Worm (Caenorhabditis elegans) whole organism, mixed stage, embryonic: Measurements from ENCODE around the gene nspb-2.
A peak's percentile ranks its signal among the peaks of the same experiment; 100 is the strongest.

Experiments
- M03D4.4 ChIP-seq: sonication (generic microtip); optimal IDR thresholded peaks from 2 replicates; lab custom pipeline; 2017; ENCODE audit warnings: mild to moderate bottlenecking, missing genetic modification characterization, missing compliant biosample characterization
- bed-3 ChIP-seq: fragments of 200-800 bp; sonication (Bioruptor generic); optimal IDR thresholded peaks from 3 replicates; lab custom pipeline; 2018; ENCODE audit warnings: mild to moderate bottlenecking, missing genetic modification characterization, moderate library complexity, missing compliant biosample characterization
- blmp-1 ChIP-seq: fragments of 150-350 bp; optimal IDR thresholded peaks from 2 replicates; lab custom pipeline; 2014; ENCODE audit warnings: missing biosample characterization, missing genetic modification characterization
- ceh-39 ChIP-seq: fragments of 150-350 bp; optimal IDR thresholded peaks from 2 replicates; lab custom pipeline; 2014; ENCODE audit warnings: missing biosample characterization, missing genetic modification characterization
- ceh-83 ChIP-seq: fragments of 200-800 bp; sonication (Bioruptor generic); optimal IDR thresholded peaks from 2 replicates; lab custom pipeline; 2018; ENCODE audit warnings: mild to moderate bottlenecking, missing genetic modification characterization, missing compliant biosample characterization
- ces-1 ChIP-seq: fragments of 150-350 bp; optimal IDR thresholded peaks from 2 replicates; lab custom pipeline; 2014; ENCODE audit warnings: missing biosample characterization, missing genetic modification reagents, missing genetic modification characterization
- cnd-1 ChIP-seq: fragments of 200-800 bp; sonication (Bioruptor generic); optimal IDR thresholded peaks from 2 replicates; lab custom pipeline; 2018; ENCODE audit warnings: mild to moderate bottlenecking, missing genetic modification characterization, missing compliant biosample characterization
- drap-1 ChIP-seq: fragments of 200-800 bp; sonication (Bioruptor generic); optimal IDR thresholded peaks from 3 replicates; lab custom pipeline; 2018; ENCODE audit warnings: mild to moderate bottlenecking, missing genetic modification characterization, missing compliant biosample characterization
- elt-1 ChIP-seq: sonication (generic microtip); optimal IDR thresholded peaks from 2 replicates; lab custom pipeline; 2017; ENCODE audit warnings: missing genetic modification characterization, mild to moderate bottlenecking, missing compliant biosample characterization, antibody characterized with exemption, moderate library complexity, borderline replicate concordance; ENCODE audit not compliant: insufficient read depth
- elt-3 ChIP-seq: fragments of 150-350 bp; optimal IDR thresholded peaks from 2 replicates; lab custom pipeline; 2014; ENCODE audit warnings: missing biosample characterization, missing genetic modification characterization
- ham-2 ChIP-seq: fragments of 200-800 bp; sonication (Bioruptor generic); optimal IDR thresholded peaks from 2 replicates; lab custom pipeline; 2018; ENCODE audit warnings: mild to moderate bottlenecking, missing genetic modification characterization, missing compliant biosample characterization
- hlh-1 ChIP-seq: fragments of 150-350 bp; optimal IDR thresholded peaks from 2 replicates; lab custom pipeline; 2014; ENCODE audit warnings: missing biosample characterization, missing genetic modification reagents, missing genetic modification characterization
- lin-13 ChIP-seq: fragments of 150-350 bp; optimal IDR thresholded peaks from 2 replicates; lab custom pipeline; 2014; ENCODE audit warnings: missing biosample characterization, missing genetic modification characterization
- lsy-2 ChIP-seq: fragments of 150-350 bp; optimal IDR thresholded peaks from 2 replicates; lab custom pipeline; 2014; ENCODE audit warnings: missing biosample characterization, missing genetic modification characterization
- mab-5 ChIP-seq: fragments of 150-350 bp; optimal IDR thresholded peaks from 2 replicates; lab custom pipeline; 2014; ENCODE audit warnings: missing biosample characterization, missing genetic modification characterization
- mep-1 ChIP-seq: fragments of 150-350 bp; optimal IDR thresholded peaks from 2 replicates; lab custom pipeline; 2017; ENCODE audit warnings: missing biosample characterization, missing genetic modification reagents, missing genetic modification characterization, inconsistent platforms
- mls-2 ChIP-seq: sonication (generic microtip); optimal IDR thresholded peaks from 2 replicates; lab custom pipeline; 2016; ENCODE audit warnings: mild to moderate bottlenecking, missing genetic modification characterization, moderate library complexity, missing compliant biosample characterization
- nhr-12 ChIP-seq: fragments of 150-350 bp; optimal IDR thresholded peaks from 2 replicates; lab custom pipeline; 2014; ENCODE audit warnings: missing biosample characterization, missing genetic modification characterization
- nhr-237 ChIP-seq: fragments of 150-350 bp; optimal IDR thresholded peaks from 2 replicates; lab custom pipeline; 2014; ENCODE audit warnings: missing biosample characterization, missing genetic modification characterization
- nhr-28 ChIP-seq: fragments of 150-350 bp; optimal IDR thresholded peaks from 2 replicates; lab custom pipeline; 2014; ENCODE audit warnings: missing biosample characterization, missing genetic modification characterization
- nhr-76 ChIP-seq: sonication (generic microtip); optimal IDR thresholded peaks from 2 replicates; lab custom pipeline; 2017; ENCODE audit warnings: missing biosample characterization, missing genetic modification characterization
- pha-4 ChIP-seq: fragments of 150-350 bp; optimal IDR thresholded peaks from 2 replicates; lab custom pipeline; 2018; ENCODE audit warnings: missing biosample characterization, missing genetic modification reagents, missing genetic modification characterization
- sem-2 ChIP-seq: fragments of 200-800 bp; sonication (Bioruptor generic); optimal IDR thresholded peaks from 2 replicates; lab custom pipeline; 2018; ENCODE audit warnings: mild to moderate bottlenecking, missing genetic modification characterization, missing compliant biosample characterization
- snpc-4 ChIP-seq: fragments of 150-350 bp; optimal IDR thresholded peaks from 2 replicates; lab custom pipeline; 2014; ENCODE audit warnings: missing biosample characterization, missing genetic modification characterization
- sptf-1 ChIP-seq: sonication (generic microtip); optimal IDR thresholded peaks from 2 replicates; lab custom pipeline; 2017; ENCODE audit warnings: mild to moderate bottlenecking, missing genetic modification characterization, moderate library complexity, missing compliant biosample characterization
- tbx-8 ChIP-seq: fragments of 200-800 bp; sonication (Bioruptor generic); optimal IDR thresholded peaks from 2 replicates; lab custom pipeline; 2018; ENCODE audit warnings: mild to moderate bottlenecking, missing genetic modification characterization, moderate library complexity, missing compliant biosample characterization
- unc-120 ChIP-seq: sonication (generic microtip); optimal IDR thresholded peaks from 2 replicates; lab custom pipeline; 2017; ENCODE audit warnings: missing genetic modification characterization, missing compliant biosample characterization; ENCODE audit not compliant: poor library complexity, severe bottlenecking
- unc-39 ChIP-seq: fragments of 150-350 bp; optimal IDR thresholded peaks from 2 replicates; lab custom pipeline; 2014; ENCODE audit warnings: missing biosample characterization, missing genetic modification characterization
- unc-62 ChIP-seq: fragments of 150-350 bp; optimal IDR thresholded peaks from 2 replicates; lab custom pipeline; 2014; ENCODE audit warnings: missing biosample characterization, missing genetic modification reagents, missing genetic modification characterization
- zip-8 ChIP-seq: fragments of 150-350 bp; optimal IDR thresholded peaks from 2 replicates; lab custom pipeline; 2014; ENCODE audit warnings: missing biosample characterization, missing genetic modification characterization
- ztf-11 ChIP-seq: fragments of 150-350 bp; optimal IDR thresholded peaks from 2 replicates; lab custom pipeline; 2014; ENCODE audit warnings: missing biosample characterization, missing genetic modification characterization

nspb-2 gene

DNA sequence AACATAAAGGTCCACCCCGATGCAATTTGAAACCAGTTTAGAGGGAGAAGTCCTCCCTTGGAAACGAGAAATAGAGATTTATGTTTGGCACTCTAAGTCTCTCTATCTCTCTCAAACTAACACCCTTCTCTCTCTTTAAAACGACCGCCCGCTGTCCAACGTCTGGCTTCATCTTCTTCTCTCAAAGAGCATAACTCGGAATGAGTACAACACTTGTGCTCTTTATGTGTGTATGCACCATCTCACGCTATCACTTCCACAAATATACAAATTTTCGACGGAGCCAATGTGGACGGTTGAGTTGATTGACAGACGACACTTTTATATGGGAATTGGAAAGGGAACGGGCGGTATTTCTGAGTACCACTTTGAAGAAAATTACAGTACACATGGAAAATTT, 17.2 kb upstream of the nspb-2 start:
- TF ChIP-seq unc-120, result peak; percentile 35
- no peak for TF ChIP-seq ham-2 (GFP tag; lab: Kevin White, UChicago)
- peak; percentile 2 for TF ChIP-seq ces-1
- peak; percentile 25 for TF ChIP-seq sptf-1

DNA sequence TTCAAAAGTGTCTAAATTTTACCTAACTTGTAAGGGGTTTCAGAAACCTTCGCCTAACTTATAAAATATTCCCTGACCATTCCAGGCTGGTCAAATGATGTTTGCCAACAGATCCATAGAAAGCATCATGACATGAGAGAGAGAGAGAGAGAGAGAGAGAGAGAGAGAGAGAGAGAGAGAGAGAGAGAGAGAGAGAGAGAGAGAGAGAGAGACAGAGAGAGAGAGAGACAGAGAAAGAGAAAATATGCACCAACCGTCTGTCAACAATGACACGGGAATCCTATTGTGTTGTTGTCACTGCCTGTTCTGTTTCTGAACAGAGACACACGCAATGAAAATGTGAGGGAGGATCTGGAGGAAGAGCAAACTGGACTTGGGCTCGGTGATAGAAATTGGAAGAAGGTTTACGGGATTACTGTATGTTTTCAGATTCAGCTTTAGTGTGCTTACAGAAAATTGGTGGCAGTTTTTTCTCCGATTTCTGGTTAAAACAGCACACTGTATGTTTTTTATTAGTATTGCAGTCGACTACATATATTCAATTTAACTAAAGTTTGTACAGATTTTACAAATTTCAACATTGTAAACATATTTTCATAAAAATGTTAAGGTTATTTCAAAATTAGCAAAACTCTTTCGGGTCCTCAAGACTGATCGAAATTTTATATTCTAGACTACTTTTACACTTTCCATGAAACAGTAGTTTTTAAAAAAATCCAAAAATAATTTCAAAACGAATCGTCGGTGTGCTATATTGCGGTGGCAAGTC, 15.4 kb upstream of the nspb-2 start:
- no peak for TF ChIP-seq elt-3 (tag; lab: Kevin White, UChicago)
- TF ChIP-seq cnd-1, result peak; percentile 3
- TF ChIP-seq M03D4.4 (tag; lab: Kevin White, UChicago), result peak; percentile 9
- peak; percentile 87 for TF ChIP-seq pha-4

DNA sequence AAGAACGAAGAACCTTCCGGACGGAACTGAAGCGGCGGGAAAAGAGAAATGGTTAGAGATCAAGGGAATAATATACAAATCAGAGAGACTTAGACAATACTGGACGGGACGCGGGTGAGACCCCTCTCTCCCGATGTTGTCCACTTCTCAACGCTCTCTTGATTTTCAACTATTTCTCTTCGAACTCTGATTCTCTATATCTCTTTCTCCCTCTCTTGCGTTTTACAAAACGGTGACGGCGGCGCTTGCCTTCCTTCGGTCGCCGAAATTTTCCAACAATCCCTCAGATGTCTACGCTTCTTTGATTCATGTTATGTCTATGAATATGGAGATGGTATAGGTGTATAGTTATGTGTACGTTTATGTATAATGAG, 14.8 kb upstream of the nspb-2 start:
- no peak for TF ChIP-seq mab-5 (tag; lab: Kevin White, UChicago)
- no peak for TF ChIP-seq M03D4.4 (tag; lab: Kevin White, UChicago)
- TF ChIP-seq mep-1 (tag; lab: Kevin White, UChicago), result peak; percentile 24
- peak; percentile 44 for TF ChIP-seq unc-120
- peak; percentile 27 for TF ChIP-seq hlh-1 (tag; lab: Kevin White, UChicago)
- peak; percentile 25 for TF ChIP-seq ceh-83 (GFP tag; lab: Kevin White, UChicago)
- no peak for TF ChIP-seq ztf-11 (tag; lab: Kevin White, UChicago)
- no peak for TF ChIP-seq bed-3 (GFP tag; lab: Kevin White, UChicago)
- TF ChIP-seq drap-1 (GFP tag; lab: Kevin White, UChicago), result peak; percentile 6
- peak; percentile 57 for TF ChIP-seq unc-62 (GFP tag; lab: Kevin White, UChicago)
- no peak for TF ChIP-seq nhr-76 (tag; lab: Kevin White, UChicago)
- peak; percentile 43 for TF ChIP-seq sptf-1
- peak; percentile 34 for TF ChIP-seq cnd-1
- TF ChIP-seq blmp-1 (tag; lab: Kevin White, UChicago), result no peak
- peak; percentile 44 for TF ChIP-seq mls-2 (tag; lab: Kevin White, UChicago)
- TF ChIP-seq snpc-4 (tag; lab: Kevin White, UChicago), result no peak
- no peak for TF ChIP-seq nhr-12 (tag; lab: Kevin White, UChicago)
- TF ChIP-seq pha-4, result peak; percentile 75
- TF ChIP-seq tbx-8, result no peak
- peak; percentile 45 for TF ChIP-seq nhr-237 (tag; lab: Kevin White, UChicago)
- peak; percentile 62 for TF ChIP-seq ham-2 (GFP tag; lab: Kevin White, UChicago)
- TF ChIP-seq, all 35 proteins: peak for 12

DNA sequence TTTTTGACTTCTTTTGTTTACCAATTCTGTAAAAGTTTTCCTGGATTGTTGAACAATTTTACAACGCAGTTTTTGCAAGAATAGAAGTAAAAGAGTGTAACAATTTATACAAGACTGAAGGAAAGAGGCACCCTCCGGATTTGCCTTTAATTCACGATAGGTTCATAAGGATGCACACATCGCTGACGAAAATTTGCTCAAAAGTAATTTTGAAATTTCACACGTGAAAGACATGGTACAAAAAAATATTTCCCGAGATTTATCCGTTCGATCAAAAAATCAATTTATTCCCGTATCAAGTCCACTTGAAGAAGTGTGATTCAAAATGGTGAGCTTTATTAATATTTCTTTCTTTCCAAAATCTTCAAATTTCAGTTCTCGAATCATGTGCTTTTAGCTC, 13.6 kb upstream of the nspb-2 start, which contains the start of gene C43G2.3:
Gene C43G2.3 (plus strand): TSS at position 301 of the 400 bp plus-strand sequence.
- no peak for TF ChIP-seq mls-2 (tag; lab: Kevin White, UChicago)
- TF ChIP-seq unc-39 (tag; lab: Kevin White, UChicago), result no peak
- no peak for TF ChIP-seq blmp-1 (tag; lab: Kevin White, UChicago)
- TF ChIP-seq ceh-39 (tag; lab: Kevin White, UChicago), result no peak
- TF ChIP-seq nhr-12 (tag; lab: Kevin White, UChicago), result no peak
- TF ChIP-seq drap-1 (GFP tag; lab: Kevin White, UChicago), result no peak
- TF ChIP-seq elt-3 (tag; lab: Kevin White, UChicago), result no peak
- TF ChIP-seq elt-1, result no peak
- no peak for TF ChIP-seq lsy-2 (tag; lab: Kevin White, UChicago)
- no peak for TF ChIP-seq bed-3 (GFP tag; lab: Kevin White, UChicago)
- TF ChIP-seq ztf-11 (tag; lab: Kevin White, UChicago), result no peak
- TF ChIP-seq tbx-8, result no peak
- TF ChIP-seq mep-1 (tag; lab: Kevin White, UChicago), result no peak
- no peak for TF ChIP-seq lin-13
- no peak for TF ChIP-seq unc-120
- no peak for TF ChIP-seq nhr-28 (tag; lab: Kevin White, UChicago)

DNA sequence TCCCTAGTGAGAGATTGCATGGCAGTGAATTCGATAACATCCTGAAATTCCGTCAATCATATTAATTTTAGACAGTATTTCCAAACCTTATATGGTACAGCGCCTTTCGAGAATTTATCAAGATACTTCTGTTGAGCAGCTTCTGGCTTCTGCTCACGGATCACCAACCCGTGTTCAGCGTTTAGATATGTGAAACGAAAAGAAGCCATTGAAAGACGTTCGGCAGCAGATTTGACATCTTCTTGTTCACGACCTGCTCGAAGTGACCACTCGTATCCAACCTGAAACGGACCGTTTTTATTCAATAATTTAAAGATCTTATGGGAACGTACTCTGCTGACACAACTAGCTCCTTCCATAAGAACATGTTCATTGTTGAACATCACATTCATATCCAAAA, 9.8 kb upstream of the nspb-2 start:
- TF ChIP-seq nhr-28 (tag; lab: Kevin White, UChicago), result no peak
- TF ChIP-seq ces-1, result no peak
- TF ChIP-seq blmp-1 (tag; lab: Kevin White, UChicago), result no peak
- TF ChIP-seq unc-120, result no peak
- no peak for TF ChIP-seq zip-8 (tag; lab: Kevin White, UChicago)
- no peak for TF ChIP-seq lin-13
- no peak for TF ChIP-seq nhr-12 (tag; lab: Kevin White, UChicago)
- TF ChIP-seq tbx-8, result no peak
- no peak for TF ChIP-seq M03D4.4 (tag; lab: Kevin White, UChicago)
- no peak for TF ChIP-seq hlh-1 (tag; lab: Kevin White, UChicago)
- TF ChIP-seq mab-5 (tag; lab: Kevin White, UChicago), result no peak
- no peak for TF ChIP-seq elt-3 (tag; lab: Kevin White, UChicago)
- TF ChIP-seq snpc-4 (tag; lab: Kevin White, UChicago), result no peak
- no peak for TF ChIP-seq ham-2 (GFP tag; lab: Kevin White, UChicago)
- no peak for TF ChIP-seq sem-2 (GFP tag; lab: Kevin White, UChicago)
- no peak for TF ChIP-seq unc-39 (tag; lab: Kevin White, UChicago)
